Fruit fly (Drosophila melanogaster): ENCODE measurements around the gene CG8043.

dm6 chr3R:8659907-8660660, 16.6 kb upstream of the CG8043 start:
- TF ChIP-seq mirr (GFP tag; optimal IDR thresholded peaks at IDR 0.05), result peak; percentile 29
- TF ChIP-seq br (optimal IDR thresholded peaks at IDR 0.05), result no peak
- peak; percentile 95 for TF ChIP-seq CG42726 (GFP tag; IDR thresholded peaks at IDR 0.05; ENCODE audit: partially characterized antibody)
- TF ChIP-seq CG17385 (GFP tag; optimal IDR thresholded peaks at IDR 0.05), result peak; percentile 37
- peak; percentile 4 for TF ChIP-seq CG11398 (GFP tag; optimal IDR thresholded peaks at IDR 0.05)
- peak; percentile 10 for TF ChIP-seq nom (GFP tag; optimal IDR thresholded peaks at IDR 0.05)
- TF ChIP-seq CG15073 (GFP tag; optimal IDR thresholded peaks at IDR 0.05), result no peak
- TF ChIP-seq Sox102F (GFP tag; optimal IDR thresholded peaks at IDR 0.05), result no peak
